Worm (Caenorhabditis elegans) whole organism, late embryonic: ENCODE measurements around the gene thn-4.

Experiments used
- F13H6.1 ChIP-seq: sonication (generic microtip); optimal IDR thresholded peaks from 2 replicates; lab custom pipeline; 2016; ENCODE audit warnings: missing genetic modification characterization, missing compliant biosample characterization
- K09A11.1 ChIP-seq: sonication (generic microtip); optimal IDR thresholded peaks from 2 replicates; lab custom pipeline; 2017; ENCODE audit warnings: antibody characterized with exemption, mild to moderate bottlenecking, missing genetic modification characterization, missing compliant biosample characterization; ENCODE audit not compliant: insufficient read depth
- T23F11.4 ChIP-seq: fragments of 200-800 bp; sonication (Bioruptor generic); optimal IDR thresholded peaks from 2 replicates; lab custom pipeline; 2018; ENCODE audit warnings: mild to moderate bottlenecking, missing genetic modification characterization, missing compliant biosample characterization
- Y22D7AL.16 ChIP-seq: sonication (generic microtip); optimal IDR thresholded peaks from 2 replicates; lab custom pipeline; 2016; ENCODE audit warnings: missing genetic modification characterization, missing compliant biosample characterization
- ahr-1 ChIP-seq: sonication (generic microtip); optimal IDR thresholded peaks from 2 replicates; lab custom pipeline; 2016; ENCODE audit warnings: missing genetic modification characterization, missing compliant biosample characterization
- ceh-14 ChIP-seq: sonication (generic microtip); optimal IDR thresholded peaks from 2 replicates; lab custom pipeline; 2016; ENCODE audit warnings: missing genotype, missing genetic modification characterization, missing compliant biosample characterization
- ceh-19 ChIP-seq: fragments of 200-800 bp; sonication (Bioruptor generic); optimal IDR thresholded peaks from 2 replicates; lab custom pipeline; 2018; ENCODE audit warnings: mild to moderate bottlenecking, missing genetic modification characterization, missing compliant biosample characterization
- ceh-31 ChIP-seq: sonication (generic microtip); optimal IDR thresholded peaks from 2 replicates; lab custom pipeline; 2016; ENCODE audit warnings: missing genetic modification characterization, missing compliant biosample characterization
- ceh-34 ChIP-seq: sonication (generic microtip); optimal IDR thresholded peaks from 2 replicates; lab custom pipeline; 2016; ENCODE audit warnings: mild to moderate bottlenecking, missing genetic modification characterization, missing compliant biosample characterization
- ceh-45 ChIP-seq: fragments of 200-800 bp; sonication (Bioruptor generic); IDR thresholded peaks from 2 replicates; pipeline ENCODE4 v1.3.6; 2022; ENCODE audit warnings: missing genetic modification reagents, missing genetic modification characterization, missing compliant biosample characterization
- ceh-9 ChIP-seq: sonication (generic microtip); optimal IDR thresholded peaks from 2 replicates; lab custom pipeline; 2016; ENCODE audit warnings: mild to moderate bottlenecking, missing genetic modification characterization, inconsistent platforms, missing compliant biosample characterization
- che-1 ChIP-seq: sonication (generic microtip); optimal IDR thresholded peaks from 2 replicates; lab custom pipeline; 2016; ENCODE audit warnings: mild to moderate bottlenecking, missing genetic modification characterization, missing compliant biosample characterization
- dmd-4 ChIP-seq: sonication (generic microtip); optimal IDR thresholded peaks from 2 replicates; lab custom pipeline; 2016; ENCODE audit warnings: borderline replicate concordance, missing genetic modification characterization, missing compliant biosample characterization
- dve-1 ChIP-seq: sonication (generic microtip); optimal IDR thresholded peaks from 2 replicates; lab custom pipeline; 2017; ENCODE audit warnings: antibody characterized with exemption, mild to moderate bottlenecking, missing genetic modification characterization, missing compliant biosample characterization
- elt-2 ChIP-seq: sonication (generic microtip); optimal IDR thresholded peaks from 2 replicates; lab custom pipeline; 2016; ENCODE audit warnings: missing genetic modification reagents, missing genetic modification characterization, missing compliant biosample characterization
- elt-4 ChIP-seq: sonication (generic microtip); optimal IDR thresholded peaks from 2 replicates; lab custom pipeline; 2016; ENCODE audit warnings: missing genetic modification characterization, missing compliant biosample characterization
- ets-4 ChIP-seq: sonication (generic microtip); optimal IDR thresholded peaks from 2 replicates; lab custom pipeline; 2016; ENCODE audit warnings: missing genetic modification characterization, missing compliant biosample characterization
- eyg-1 ChIP-seq: sonication (generic microtip); optimal IDR thresholded peaks from 2 replicates; lab custom pipeline; 2016; ENCODE audit warnings: missing genotype, missing genetic modification characterization, missing compliant biosample characterization
- fkh-6 ChIP-seq: sonication (generic microtip); optimal IDR thresholded peaks from 2 replicates; lab custom pipeline; 2016; ENCODE audit warnings: missing genetic modification characterization, missing compliant biosample characterization
- gmeb-2 ChIP-seq: sonication (generic microtip); optimal IDR thresholded peaks from 2 replicates; lab custom pipeline; 2016; ENCODE audit warnings: missing genetic modification characterization, inconsistent platforms, missing compliant biosample characterization
- hlh-15 ChIP-seq: sonication (generic microtip); optimal IDR thresholded peaks from 2 replicates; lab custom pipeline; 2016; ENCODE audit warnings: missing genetic modification characterization, missing compliant biosample characterization
- hlh-6 ChIP-seq: sonication (generic microtip); optimal IDR thresholded peaks from 2 replicates; lab custom pipeline; 2016; ENCODE audit warnings: missing genotype, missing genetic modification characterization, missing compliant biosample characterization
- lin-11 ChIP-seq: fragments of 200-800 bp; sonication (Bioruptor generic); optimal IDR thresholded peaks from 2 replicates; lab custom pipeline; 2018; ENCODE audit warnings: mild to moderate bottlenecking, missing genetic modification characterization, missing compliant biosample characterization
- mec-3 ChIP-seq: sonication (generic microtip); optimal IDR thresholded peaks from 2 replicates; lab custom pipeline; 2016; ENCODE audit warnings: borderline replicate concordance, missing genetic modification characterization, missing compliant biosample characterization
- nfya-1 ChIP-seq: sonication (generic microtip); optimal IDR thresholded peaks from 2 replicates; lab custom pipeline; 2017; ENCODE audit warnings: missing genetic modification characterization, mild to moderate bottlenecking, missing compliant biosample characterization, antibody characterized with exemption, moderate library complexity
- nhr-11 ChIP-seq: fragments of 150-350 bp; optimal IDR thresholded peaks from 2 replicates; lab custom pipeline; 2014; ENCODE audit warnings: missing biosample characterization, missing genetic modification characterization
- odd-2 ChIP-seq: sonication (generic microtip); optimal IDR thresholded peaks from 2 replicates; lab custom pipeline; 2017; ENCODE audit warnings: antibody characterized with exemption, mild to moderate bottlenecking, missing genetic modification characterization, missing compliant biosample characterization
- pax-1 ChIP-seq: fragments of 150-350 bp; optimal IDR thresholded peaks from 2 replicates; lab custom pipeline; 2014; ENCODE audit warnings: missing biosample characterization, missing genetic modification characterization
- pha-2 ChIP-seq: sonication (generic microtip); optimal IDR thresholded peaks from 2 replicates; lab custom pipeline; 2017; ENCODE audit warnings: mild to moderate bottlenecking, missing genetic modification characterization, missing compliant biosample characterization
- pha-4 ChIP-seq: fragments of 150-350 bp; optimal IDR thresholded peaks from 2 replicates; lab custom pipeline; 2018; ENCODE audit warnings: missing biosample characterization, missing genetic modification reagents, missing genetic modification characterization
- pros-1 ChIP-seq: fragments of 150-350 bp; optimal IDR thresholded peaks from 2 replicates; lab custom pipeline; 2014; ENCODE audit warnings: missing biosample characterization, missing genetic modification reagents, missing genetic modification characterization
- sdc-2 ChIP-seq: sonication (generic microtip); optimal IDR thresholded peaks from 2 replicates; lab custom pipeline; 2016; ENCODE audit warnings: missing genotype, missing genetic modification characterization, missing compliant biosample characterization
- sox-2 ChIP-seq: fragments of 200-800 bp; sonication (Bioruptor generic); IDR thresholded peaks from 2 replicates; pipeline ENCODE4 v1.3.6; 2022; ENCODE audit warnings: missing genetic modification reagents, missing genetic modification characterization, missing compliant biosample characterization
- sox-4 ChIP-seq: sonication (generic microtip); optimal IDR thresholded peaks from 2 replicates; lab custom pipeline; 2017; ENCODE audit warnings: mild to moderate bottlenecking, missing genetic modification characterization, inconsistent platforms, missing compliant biosample characterization
- syd-9 ChIP-seq: sonication (generic microtip); optimal IDR thresholded peaks from 2 replicates; lab custom pipeline; 2016; ENCODE audit warnings: mild to moderate bottlenecking, missing genetic modification characterization, moderate library complexity, missing compliant biosample characterization
- tbx-2 ChIP-seq: sonication (generic microtip); optimal IDR thresholded peaks from 2 replicates; lab custom pipeline; 2016; ENCODE audit warnings: missing genetic modification characterization, missing compliant biosample characterization
- unc-3 ChIP-seq, 2 experiments: fragments of 200-800 bp in 1 of 2; sonication (Bioruptor generic) in 1 of 2; sonication (generic microtip) in 1 of 2; conservative IDR thresholded peaks in 1 of 2; optimal IDR thresholded peaks in 1 of 2; 2 replicates each; pipeline versions ENCODE4 v1.3.6 to Lab custom; 2016 to 2022; ENCODE audit warnings: missing compliant biosample characterization in 2 of 2, missing genetic modification characterization in 2 of 2, missing genetic modification reagents in 1 of 2

thn-4 gene

DNA sequence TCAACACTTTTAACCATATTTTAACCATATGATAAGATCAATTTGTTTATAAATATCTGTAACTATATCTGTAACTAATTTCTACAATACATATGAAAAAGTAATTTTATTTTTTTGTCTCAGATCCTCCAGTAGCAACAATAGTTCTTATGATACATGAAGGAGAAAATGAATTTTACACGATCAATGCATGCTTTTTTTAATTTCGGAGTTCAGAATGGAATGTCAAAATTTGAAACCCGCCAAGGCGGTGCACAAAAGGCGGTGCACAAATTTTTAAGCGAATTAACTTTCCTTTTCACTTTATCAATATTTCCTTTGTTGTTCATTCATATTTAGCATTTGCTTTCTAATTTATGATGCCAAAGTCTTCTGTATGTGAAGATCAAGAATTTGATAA is 28.3 kb downstream of the thn-4 start, which contains the start of gene clec-25:
clec-25 (plus strand) TSS at position 301 of the 400 bp plus-strand sequence.
- no peak for TF ChIP-seq lin-11 (tag; lab: Kevin White, UChicago)
- no peak for TF ChIP-seq ceh-14 (tag; lab: Kevin White, UChicago)
- TF ChIP-seq dve-1 (tag; lab: Kevin White, UChicago) = no peak
- no peak for TF ChIP-seq che-1 (tag; lab: Kevin White, UChicago)
- TF ChIP-seq unc-3 (GFP tag; conservative IDR thresholded peaks at IDR 0.05; lab: Robert Waterston, UW) = no peak
- TF ChIP-seq unc-3 (tag; optimal IDR thresholded peaks at IDR 0.05; lab: Kevin White, UChicago) = no peak
- no peak for TF ChIP-seq T23F11.4 (GFP tag; lab: Kevin White, UChicago)
- TF ChIP-seq pha-2 (tag; lab: Kevin White, UChicago) = no peak
- no peak for TF ChIP-seq fkh-6 (tag; lab: Kevin White, UChicago)
- no peak for TF ChIP-seq ceh-45 (GFP tag; lab: Robert Waterston, UW)
- TF ChIP-seq K09A11.1 (tag; lab: Kevin White, UChicago) = no peak
- no peak for TF ChIP-seq ceh-19 (GFP tag; lab: Kevin White, UChicago)
- no peak for TF ChIP-seq ceh-31 (tag; lab: Kevin White, UChicago)
- no peak for TF ChIP-seq sox-4 (tag; lab: Kevin White, UChicago)
- no peak for TF ChIP-seq nfya-1 (tag; lab: Kevin White, UChicago)
- TF ChIP-seq ets-4 = no peak
- TF ChIP-seq sox-2 (GFP tag; lab: Robert Waterston, UW) = no peak
- no peak for TF ChIP-seq elt-4 (tag; lab: Kevin White, UChicago)

- no peak for TF ChIP-seq Y22D7AL.16 (tag; lab: Kevin White, UChicago)
Observed at ce11 chrV:16840961-16841360, 30.3 kb downstream of the thn-4 start, which contains the start of gene clec-40. Gene clec-40 (minus strand): TSS chrV:16841061.

- TF ChIP-seq F13H6.1 (tag; lab: Kevin White, UChicago) (no peak), che-1 (tag; lab: Kevin White, UChicago) (no peak), sdc-2 (tag; lab: Kevin White, UChicago) (no peak), K09A11.1 (tag; lab: Kevin White, UChicago) (no peak), sox-4 (tag; lab: Kevin White, UChicago) (no peak), ahr-1 (no peak), hlh-6 (tag; lab: Kevin White, UChicago) (no peak), tbx-2 (tag; lab: Kevin White, UChicago) (no peak), nhr-11 (no peak), dve-1 (tag; lab: Kevin White, UChicago) (no peak), lin-11 (tag; lab: Kevin White, UChicago) (no peak), eyg-1 (tag; lab: Kevin White, UChicago) (no peak), T23F11.4 (GFP tag; lab: Kevin White, UChicago) (no peak), elt-2 (tag; lab: Kevin White, UChicago) (no peak), gmeb-2 (no peak), odd-2 (tag; lab: Kevin White, UChicago) (no peak)
Observed at ce11 chrV:16840283-16840682, 31.0 kb downstream of the thn-4 start.

ce11 chrV:16838435-16838834 is 32.9 kb downstream of the thn-4 start:
- TF ChIP-seq elt-4 (tag; lab: Kevin White, UChicago) = no peak
- no peak for TF ChIP-seq unc-3 (GFP tag; conservative IDR thresholded peaks at IDR 0.05; lab: Robert Waterston, UW)
- TF ChIP-seq unc-3 (tag; optimal IDR thresholded peaks at IDR 0.05; lab: Kevin White, UChicago) = no peak
- TF ChIP-seq pax-1 (tag; lab: Kevin White, UChicago) = no peak
- TF ChIP-seq elt-2 (tag; lab: Kevin White, UChicago) = no peak
- TF ChIP-seq ceh-9 (tag; lab: Kevin White, UChicago) = no peak
- no peak for TF ChIP-seq pha-4 (tag; lab: Kevin White, UChicago)
- TF ChIP-seq dmd-4 (tag; lab: Kevin White, UChicago) = no peak
- no peak for TF ChIP-seq syd-9 (tag; lab: Kevin White, UChicago)
- no peak for TF ChIP-seq hlh-15 (tag; lab: Kevin White, UChicago)
- TF ChIP-seq pros-1 (tag; lab: Kevin White, UChicago) = no peak
- TF ChIP-seq mec-3 (tag; lab: Kevin White, UChicago) = no peak
- no peak for TF ChIP-seq sox-2 (GFP tag; lab: Robert Waterston, UW)
- TF ChIP-seq ceh-34 (tag; lab: Kevin White, UChicago) = no peak
- TF ChIP-seq, all 69 proteins: peak for 0
